Worm (Caenorhabditis elegans) whole organism, L3 larva: Measurements from ENCODE around the gene fbxa-9.

Source experiments
- ama-1 ChIP-seq: fragments of 150-350 bp; optimal IDR thresholded peaks from 2 replicates; lab custom pipeline; 2018
- ceh-16 ChIP-seq: sonication (generic microtip); optimal IDR thresholded peaks from 2 replicates; lab custom pipeline; 2017; ENCODE audit warnings: missing biosample characterization, missing genetic modification characterization
- elt-1 ChIP-seq: fragments of 150-350 bp; optimal IDR thresholded peaks from 2 replicates; lab custom pipeline; 2014; ENCODE audit warnings: missing biosample characterization, missing genetic modification characterization
- nhr-11 ChIP-seq: fragments of 150-350 bp; optimal IDR thresholded peaks from 2 replicates; lab custom pipeline; 2014; ENCODE audit warnings: missing biosample characterization, missing genetic modification characterization
- nhr-23 ChIP-seq: fragments of 150-350 bp; optimal IDR thresholded peaks from 2 replicates; lab custom pipeline; 2014; ENCODE audit warnings: missing biosample characterization, missing genetic modification reagents, missing genetic modification characterization
- pqm-1 ChIP-seq: fragments of 150-350 bp; optimal IDR thresholded peaks from 2 replicates; lab custom pipeline; 2017; ENCODE audit warnings: missing biosample characterization, missing genetic modification characterization, inconsistent platforms
- skn-1 ChIP-seq: fragments of 150-350 bp; optimal IDR thresholded peaks from 2 replicates; lab custom pipeline; 2014; ENCODE audit warnings: missing biosample characterization, missing genetic modification characterization
- snpc-4 ChIP-seq: fragments of 150-350 bp; optimal IDR thresholded peaks from 2 replicates; lab custom pipeline; 2014; ENCODE audit warnings: missing biosample characterization, missing genetic modification characterization

DNA sequence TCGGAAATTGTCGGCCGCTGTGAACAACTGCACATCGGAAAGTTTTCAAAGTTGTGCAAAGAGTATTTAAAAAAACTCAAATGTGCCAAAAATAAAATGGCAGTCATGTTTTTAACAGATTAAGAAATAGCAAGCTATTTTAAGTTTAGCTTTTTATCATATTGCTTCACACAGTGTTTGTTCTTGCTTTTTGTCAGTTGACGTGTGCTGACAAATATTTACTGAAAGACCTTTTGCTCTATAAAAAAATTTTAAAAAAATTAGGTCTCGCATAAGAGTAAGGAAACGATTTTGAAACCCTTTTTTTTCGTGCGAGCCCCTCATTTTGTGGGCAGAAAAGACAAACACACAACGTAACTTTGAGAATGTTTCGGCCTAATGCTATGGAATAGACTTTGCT, 10.9 kb upstream of the fbxa-9 start, which contains the start of gene fbxa-71:
- no peak for TF ChIP-seq ama-1 (lab: Kevin White, UChicago)
- no peak for TF ChIP-seq snpc-4
- TF ChIP-seq skn-1 (tag; lab: Kevin White, UChicago): no peak
- TF ChIP-seq elt-1 (tag; lab: Kevin White, UChicago): no peak
- TF ChIP-seq pqm-1 (tag; lab: Kevin White, UChicago): no peak
- no peak for TF ChIP-seq ceh-16 (tag; lab: Kevin White, UChicago)
- no peak for TF ChIP-seq nhr-11 (tag; lab: Kevin White, UChicago)
- TF ChIP-seq nhr-23 (tag; lab: Kevin White, UChicago): no peak
